Fruit fly (Drosophila melanogaster): ENCODE measurements around the gene cpx.

- TF ChIP-seq Sox102F (GFP tag; optimal IDR thresholded peaks at IDR 0.05) (no peak), salr (GFP tag; optimal IDR thresholded peaks at IDR 0.05) (no peak), Sox14 (GFP tag; optimal IDR thresholded peaks at IDR 0.05) (no peak), lz (GFP tag; optimal IDR thresholded peaks at IDR 0.05) (no peak), CG1621 (tag; optimal IDR thresholded peaks at IDR 0.05) (no peak)
Measured at dm6 chr3R:4246578-4247070, 33.4 kb upstream of the cpx start, which contains the start of gene TwdlF.

Data from whole organism, prepupa.